Worm (Caenorhabditis elegans) whole organism, L4/young adult: ENCODE measurements around the gene ZK616.3.

ENCODE experiments used
- W03F9.2 ChIP-seq: fragments of 150-350 bp; optimal IDR thresholded peaks from 2 replicates; lab custom pipeline; 2014; ENCODE audit warnings: missing biosample characterization, missing genetic modification characterization
- dao-5 ChIP-seq: sonication (generic microtip); optimal IDR thresholded peaks from 2 replicates; lab custom pipeline; 2016; ENCODE audit warnings: missing genotype, missing genetic modification characterization, moderate library complexity, missing compliant biosample characterization
- him-1 ChIP-seq: sonication (generic microtip); optimal IDR thresholded peaks from 2 replicates; lab custom pipeline; 2016; ENCODE audit warnings: missing genotype, missing genetic modification reagents, missing genetic modification characterization, missing compliant biosample characterization

The ZK616.3 gene

DNA sequence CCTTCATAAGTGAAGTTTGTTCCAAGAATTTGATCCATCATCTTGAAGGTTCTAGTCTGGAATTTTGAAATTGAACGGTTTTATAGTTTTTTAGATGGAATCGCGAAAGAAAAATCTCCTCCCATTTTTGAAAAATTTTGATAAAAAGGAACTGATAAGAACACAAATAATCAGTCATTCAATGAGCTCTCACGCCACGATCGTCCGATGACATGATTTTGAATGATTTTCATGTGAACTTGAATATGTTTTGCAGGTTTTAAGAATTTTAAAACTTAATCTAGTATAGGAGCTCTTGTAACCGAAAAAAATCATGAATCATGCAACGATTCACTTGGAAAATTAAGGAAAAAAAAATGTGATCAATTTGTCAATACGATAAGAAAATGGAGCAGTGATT is 19.8 kb upstream of the ZK616.3 start, which contains the start of gene elo-5:
elo-5 (minus strand) TSS at position 56 of the 400 bp plus-strand sequence.
- TF ChIP-seq him-1 (tag; lab: Kevin White, UChicago) (no peak), W03F9.2 (no peak), dao-5 (tag; lab: Kevin White, UChicago) (no peak)

ce11 chrIV:5380140-5380539 is 16.7 kb upstream of the ZK616.3 start:
- TF ChIP-seq him-1 (tag; lab: Kevin White, UChicago), result no peak
- no peak for TF ChIP-seq W03F9.2
- TF ChIP-seq dao-5 (tag; lab: Kevin White, UChicago), result no peak

- TF ChIP-seq dao-5 (tag; lab: Kevin White, UChicago) (no peak), W03F9.2 (no peak), him-1 (tag; lab: Kevin White, UChicago) (no peak)
These were observed 15.5 kb upstream of the ZK616.3 start, which contains the start of gene F41H10.2 for ce11 chrIV:5381334-5381733. Gene F41H10.2 (plus strand): TSS chrIV:5381634.

DNA sequence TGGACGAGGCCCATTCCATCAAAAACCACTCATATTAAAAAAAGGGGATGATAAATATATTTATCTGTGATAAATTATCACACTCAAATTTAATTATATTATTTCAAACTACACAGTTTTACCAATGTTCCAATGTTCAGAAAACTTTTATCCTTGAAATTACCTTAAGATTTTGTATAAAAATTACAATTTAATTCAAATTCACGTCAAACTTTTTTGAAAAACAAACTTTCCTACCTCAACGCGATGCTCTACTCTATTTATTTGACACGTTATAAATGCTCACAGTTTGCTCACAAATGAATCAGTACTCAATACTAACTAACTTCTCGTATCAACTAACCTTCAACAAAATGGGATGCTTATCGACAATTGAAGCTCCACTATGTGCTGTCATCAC is 14.3 kb upstream of the ZK616.3 start, which contains the start of gene F41H10.1:
F41H10.1 (plus strand) TSS at position 301 of the 400 bp plus-strand sequence.
- no peak for TF ChIP-seq him-1 (tag; lab: Kevin White, UChicago)
- TF ChIP-seq W03F9.2, result no peak
- TF ChIP-seq dao-5 (tag; lab: Kevin White, UChicago), result no peak

ce11 chrIV:5385020-5385419 is 11.8 kb upstream of the ZK616.3 start, which contains the start of gene F41H10.12:
Gene F41H10.12 (plus strand): TSS chrIV:5385320.
- TF ChIP-seq W03F9.2 (no peak), dao-5 (tag; lab: Kevin White, UChicago) (no peak), him-1 (tag; lab: Kevin White, UChicago) (no peak)

- TF ChIP-seq W03F9.2, result no peak
- TF ChIP-seq him-1 (tag; lab: Kevin White, UChicago), result no peak
- no peak for TF ChIP-seq dao-5 (tag; lab: Kevin White, UChicago)
These were observed 8.3 kb upstream of the ZK616.3 start, which contains the start of gene elo-6 for ce11 chrIV:5388477-5389065. Gene elo-6 (minus strand): TSS chrIV:5388559.

DNA sequence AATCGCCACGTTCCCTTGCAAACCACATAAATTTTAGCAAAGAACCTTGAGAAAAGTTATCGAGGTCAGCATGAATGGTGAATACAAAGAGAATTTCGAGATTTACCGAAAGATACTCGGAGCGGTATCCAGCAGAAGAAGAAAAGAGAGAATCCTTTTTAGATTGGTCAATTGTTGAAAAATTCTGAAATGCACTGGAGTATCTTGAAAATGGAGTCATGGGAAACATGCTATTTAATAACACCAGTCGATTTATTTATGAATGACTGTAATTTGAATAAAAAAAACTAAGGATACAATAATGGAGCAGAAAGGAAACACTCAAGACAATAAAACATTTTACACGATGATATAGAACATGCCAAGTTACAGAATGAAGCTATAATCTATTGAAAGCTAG is 6.9 kb upstream of the ZK616.3 start:
- TF ChIP-seq him-1 (tag; lab: Kevin White, UChicago) (no peak), W03F9.2 (no peak), dao-5 (tag; lab: Kevin White, UChicago) (no peak)

DNA sequence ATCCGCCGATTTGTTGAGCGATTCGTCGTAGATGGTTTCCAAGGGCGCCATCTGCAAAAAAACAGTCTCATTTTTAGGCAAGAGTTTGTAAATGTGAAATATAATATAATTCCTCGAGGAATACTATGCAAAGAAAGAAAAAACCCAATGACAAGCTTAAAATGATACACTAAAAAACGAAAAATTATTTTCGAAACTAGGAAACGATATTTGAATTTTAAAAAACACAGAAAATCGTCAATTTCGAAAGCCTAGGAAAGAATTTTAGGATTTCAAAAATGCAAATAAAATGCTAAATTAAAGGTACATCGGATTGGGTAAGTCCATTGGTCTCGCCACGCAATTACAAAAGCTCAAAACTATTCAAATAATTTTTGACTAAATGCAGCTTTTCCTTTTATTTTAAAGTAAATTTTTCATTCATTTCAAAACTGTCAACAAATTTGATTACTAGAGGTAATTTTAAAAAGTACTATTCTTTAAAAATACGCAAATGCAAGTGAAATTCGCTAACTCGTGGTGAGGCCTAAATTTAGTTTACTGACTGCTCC is 5.3 kb upstream of the ZK616.3 start, which contains the start of the genes htp-1 and ZK616.5:
htp-1 (minus strand) TSS at position 51 of the 551 bp plus-strand sequence.
ZK616.5 (plus strand) TSS at position 423 of the 551 bp plus-strand sequence.
- TF ChIP-seq him-1 (tag; lab: Kevin White, UChicago), result no peak
- TF ChIP-seq dao-5 (tag; lab: Kevin White, UChicago), result no peak
- TF ChIP-seq W03F9.2, result no peak

- TF ChIP-seq W03F9.2, result no peak
- TF ChIP-seq dao-5 (tag; lab: Kevin White, UChicago), result no peak
- no peak for TF ChIP-seq him-1 (tag; lab: Kevin White, UChicago)
These were observed 3.3 kb upstream of the ZK616.3 start for ce11 chrIV:5393566-5393965.

ce11 chrIV:5394687-5395086 is 2.2 kb upstream of the ZK616.3 start, which contains the start of the genes perm-3 and swsn-6:
Gene perm-3 (minus strand): TSS chrIV:5394804.
Gene swsn-6 (plus strand): TSS chrIV:5395033.
- TF ChIP-seq him-1 (tag; lab: Kevin White, UChicago), result no peak
- peak; percentile 79 for TF ChIP-seq W03F9.2

- TF ChIP-seq him-1 (tag; lab: Kevin White, UChicago), result no peak
- no peak for TF ChIP-seq dao-5 (tag; lab: Kevin White, UChicago)
- TF ChIP-seq W03F9.2, result no peak
These were observed 670 bp downstream of the ZK616.3 start, which contains the start of gene ZK616.2 for ce11 chrIV:5397539-5397938. Gene ZK616.2 (plus strand): TSS chrIV:5397839.

ce11 chrIV:5400609-5401008 is 3.7 kb downstream of the ZK616.3 start, which contains the start of gene ZK616.1:
Gene ZK616.1 (plus strand): TSS chrIV:5400909.
- TF ChIP-seq him-1 (tag; lab: Kevin White, UChicago) (no peak), dao-5 (tag; lab: Kevin White, UChicago) (no peak), W03F9.2 (no peak)

DNA sequence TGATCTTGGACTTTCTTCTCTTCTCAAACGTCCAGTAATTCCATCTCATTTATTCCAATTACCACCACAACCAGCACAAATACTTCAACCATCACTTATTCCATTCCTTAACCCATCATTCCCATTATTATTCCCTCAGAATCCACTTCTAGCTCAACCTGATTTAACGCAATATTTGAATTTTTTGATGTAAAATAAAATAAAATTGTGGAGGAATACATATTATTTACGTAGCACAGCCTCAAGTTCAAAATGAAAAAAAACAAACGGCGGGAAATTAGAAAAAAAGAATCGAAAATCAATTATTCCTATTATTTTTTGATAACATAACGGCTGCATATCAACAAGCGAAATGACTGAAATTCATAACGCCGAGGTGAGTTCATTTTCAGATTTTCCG is 8.5 kb downstream of the ZK616.3 start, which contains the start of gene ZK616.61:
ZK616.61 (plus strand) TSS at position 301 of the 400 bp plus-strand sequence.
- TF ChIP-seq W03F9.2 (no peak), him-1 (tag; lab: Kevin White, UChicago) (no peak), dao-5 (tag; lab: Kevin White, UChicago) (no peak)

DNA sequence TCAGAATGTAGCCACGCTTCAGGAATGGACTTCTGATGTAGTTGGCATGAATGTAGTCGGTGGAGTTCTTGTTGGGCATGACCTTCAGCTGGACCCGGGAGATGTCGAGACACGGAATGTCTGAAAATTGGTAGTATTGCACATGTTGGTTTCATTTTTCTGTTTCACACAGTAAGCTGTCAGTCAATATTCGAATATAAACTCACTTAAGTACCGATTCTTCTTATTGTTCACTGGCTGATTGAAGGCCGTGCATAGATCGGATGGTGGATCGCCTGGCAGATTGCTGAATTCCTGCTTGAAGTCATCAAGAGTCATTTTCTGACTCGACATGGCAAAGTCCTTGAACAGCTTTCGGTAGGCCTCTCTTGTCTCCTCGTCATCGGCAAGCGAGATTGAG is 12.2 kb downstream of the ZK616.3 start:
- no peak for TF ChIP-seq him-1 (tag; lab: Kevin White, UChicago)
- TF ChIP-seq W03F9.2, result no peak
- TF ChIP-seq dao-5 (tag; lab: Kevin White, UChicago), result no peak
